Fruit fly (Drosophila melanogaster) whole organism, adult: ENCODE data around the gene CG14840.

Experiments used
- CG14711 ChIP-seq: fragments of 200-800 bp; sonication (Bioruptor generic); optimal IDR thresholded peaks from 2 replicates; lab custom pipeline; 2018; ENCODE audit warnings: missing biosample characterization, mild to moderate bottlenecking, missing genetic modification characterization, moderate library complexity
- cic ChIP-seq: fragments of 200-800 bp; sonication (Bioruptor generic); optimal IDR thresholded peaks from 2 replicates; lab custom pipeline; 2017; ENCODE audit warnings: missing biosample characterization, mild to moderate bottlenecking, missing genetic modification characterization, moderate library complexity
- pad ChIP-seq: fragments of 200-800 bp; sonication (Bioruptor generic); optimal IDR thresholded peaks from 3 replicates; lab custom pipeline; 2017; ENCODE audit warnings: missing biosample characterization, missing genetic modification characterization, mild to moderate bottlenecking, moderate library complexity, missing genetic modification reagents

dm6 chr3R:14308801-14309217 lies 47.8 kb upstream of the CG14840 start, which contains the start of gene Polr2I:
- peak; percentile 22 for TF ChIP-seq CG14711 (tag; lab: Kevin White, UChicago)
- TF ChIP-seq pad, result no peak
- no peak for TF ChIP-seq cic (GFP tag; lab: Kevin White, UChicago)
